Fruit fly (Drosophila melanogaster): ENCODE results near the gene kek6.

The kek6 gene

DNA sequence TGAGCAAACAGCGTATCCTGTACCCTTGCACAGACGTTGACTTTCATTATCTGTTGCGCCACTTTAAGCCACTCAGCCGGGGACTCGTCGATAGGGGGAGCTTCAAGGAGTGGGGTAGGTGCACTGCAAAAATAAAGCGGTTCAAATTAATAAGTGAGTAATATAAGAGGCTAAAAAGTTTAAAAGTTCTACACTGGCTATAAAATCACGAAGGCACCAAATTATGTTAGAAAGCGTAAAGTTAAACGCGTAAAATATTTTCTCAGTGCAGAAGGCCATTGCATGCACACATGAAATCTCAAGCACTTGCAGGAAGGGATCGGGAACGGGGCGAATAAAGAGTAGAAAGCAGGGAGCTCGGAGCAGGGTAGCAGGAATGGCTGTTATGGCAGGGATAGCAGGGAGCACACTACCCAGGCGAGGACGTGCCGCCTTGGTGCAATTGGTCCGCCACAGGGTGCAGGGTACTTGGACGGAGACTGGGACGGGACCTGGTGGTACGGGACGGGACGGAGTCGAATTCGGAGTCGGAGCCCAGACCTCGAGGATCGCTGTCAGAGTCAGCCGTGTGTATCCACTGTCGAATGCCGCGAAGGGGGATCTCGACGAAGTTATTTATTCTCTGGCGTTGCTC lies 76.3 kb downstream of the kek6 start:
- no peak for TF ChIP-seq noc (tag; optimal IDR thresholded peaks at IDR 0.05)

DNA sequence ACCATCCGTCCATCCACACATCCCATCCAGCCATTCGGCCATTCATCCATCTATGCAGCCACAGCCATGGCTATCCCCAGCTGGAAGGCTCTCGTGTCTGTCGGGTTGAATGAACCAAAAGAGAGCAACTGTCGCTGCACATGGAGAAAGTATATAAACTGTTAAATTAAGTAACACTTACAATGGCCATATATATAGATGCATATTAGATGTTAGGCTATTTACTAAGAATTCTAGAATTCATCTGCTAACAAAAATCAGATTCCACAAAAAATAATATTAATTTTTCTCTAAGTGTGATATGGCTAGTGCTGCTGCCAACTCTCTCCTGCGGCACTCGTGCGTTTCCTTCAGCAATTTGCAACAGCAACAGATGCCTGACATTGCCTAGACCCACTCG lies 78.3 kb downstream of the kek6 start:
- TF ChIP-seq noc (tag; optimal IDR thresholded peaks at IDR 0.05) = no peak

DNA sequence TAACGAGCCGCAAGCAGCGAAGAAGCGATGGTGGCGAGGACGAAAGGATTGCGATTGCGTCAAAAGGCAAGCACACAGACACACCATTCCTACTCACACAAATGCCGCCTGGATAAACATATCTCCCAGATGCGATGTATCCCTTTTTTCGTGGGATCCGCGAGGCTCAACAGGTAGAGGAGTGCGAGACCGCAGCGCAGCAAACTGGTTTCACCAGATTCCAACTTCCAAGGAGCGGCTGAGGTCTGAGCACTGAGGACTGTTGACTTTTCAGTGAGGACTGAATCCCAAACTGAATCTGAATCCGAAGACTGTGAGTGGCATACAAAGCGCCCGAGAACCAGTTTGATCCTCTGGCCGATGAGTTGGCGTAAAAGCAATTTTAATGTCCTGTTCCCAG lies 80.0 kb downstream of the kek6 start:
- TF ChIP-seq noc (tag; optimal IDR thresholded peaks at IDR 0.05) = no peak

DNA sequence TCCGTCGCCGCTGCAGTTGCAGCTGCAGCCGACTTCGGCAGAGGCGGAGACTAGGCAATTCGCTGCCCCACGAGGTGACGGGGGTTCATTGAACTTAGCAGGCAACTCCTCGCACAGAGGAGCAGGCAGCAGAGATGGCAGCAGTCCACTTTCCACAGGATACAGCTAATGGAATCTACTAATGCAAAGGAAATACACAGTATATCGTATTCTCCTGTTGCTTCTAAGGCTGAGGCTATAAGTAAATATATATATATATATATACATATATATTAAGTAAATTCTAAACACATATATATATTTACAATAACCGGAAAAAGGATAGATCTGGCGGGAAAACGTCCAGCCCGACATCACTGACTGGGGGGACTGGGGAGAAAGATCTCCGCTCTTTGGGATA lies 81.4 kb downstream of the kek6 start:
- TF ChIP-seq noc (tag; optimal IDR thresholded peaks at IDR 0.05) = no peak

DNA sequence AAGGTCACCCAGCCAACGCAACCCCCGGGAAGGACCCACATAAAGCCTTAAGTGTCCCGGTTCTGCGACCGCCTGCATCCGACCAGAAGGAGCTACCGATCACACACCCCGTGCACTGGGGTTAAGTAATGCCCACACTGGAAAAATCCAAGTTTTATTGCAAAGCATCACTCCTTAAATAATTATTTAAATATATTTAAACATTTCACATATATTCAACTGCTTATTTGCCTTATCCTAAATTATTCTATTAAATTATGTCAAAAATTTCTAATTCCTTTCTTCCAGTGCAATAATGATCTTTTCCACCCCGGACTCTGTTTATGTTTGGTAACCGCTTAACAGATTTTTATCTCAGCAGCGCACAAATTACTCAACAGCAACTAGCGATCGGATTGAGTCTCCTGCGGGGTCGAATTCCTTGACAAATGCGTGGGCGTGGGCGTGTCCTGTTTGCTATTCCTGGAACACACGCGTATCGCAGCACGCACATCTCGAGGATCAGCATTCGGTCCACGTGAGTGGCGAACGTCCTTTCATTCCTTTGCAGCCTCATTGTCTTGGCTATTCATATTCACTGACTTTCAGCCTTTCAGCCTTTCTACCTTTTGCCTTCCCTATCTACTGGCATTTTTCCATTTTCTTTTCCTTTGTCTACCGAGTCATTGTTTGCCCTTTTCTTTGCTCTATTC lies 82.7 kb downstream of the kek6 start:
- no peak for TF ChIP-seq noc (tag; optimal IDR thresholded peaks at IDR 0.05)

DNA sequence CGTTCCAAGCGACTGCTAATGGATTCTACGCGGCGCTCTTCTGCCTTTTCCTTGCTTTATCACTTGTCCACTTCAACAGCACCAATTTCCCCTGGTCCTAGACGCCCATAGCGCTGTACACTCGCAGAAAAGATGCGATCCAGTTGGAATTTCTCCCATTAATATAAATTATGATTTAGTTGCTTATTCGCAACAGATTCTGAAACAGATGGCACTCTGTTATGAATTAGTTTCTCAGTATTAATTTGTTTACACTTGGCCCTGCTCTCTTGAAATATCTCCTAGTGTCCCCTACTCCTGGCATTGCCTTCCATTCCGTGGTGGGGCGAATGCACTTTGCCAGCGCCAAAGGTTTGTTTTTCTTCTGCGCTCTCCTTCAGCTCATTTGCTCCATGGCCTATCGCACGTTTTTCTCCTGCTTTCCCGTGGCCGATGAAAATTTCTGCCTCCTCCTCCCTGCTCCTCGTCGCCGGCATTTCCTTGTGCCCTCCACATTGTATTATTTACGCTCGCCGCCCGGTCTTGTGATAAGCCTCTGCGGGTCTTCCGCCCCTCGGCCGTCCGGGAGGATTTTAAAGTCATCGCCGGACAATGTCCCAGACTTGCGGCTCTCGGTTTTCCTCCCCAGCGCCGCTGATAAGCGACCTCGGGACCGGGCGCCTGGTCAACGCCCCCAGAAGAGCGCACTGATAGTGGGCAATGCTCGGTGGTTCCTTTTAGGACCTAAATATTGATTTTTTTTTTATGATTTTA lies 84.4 kb downstream of the kek6 start:
- TF ChIP-seq noc (tag; optimal IDR thresholded peaks at IDR 0.05) = no peak

DNA sequence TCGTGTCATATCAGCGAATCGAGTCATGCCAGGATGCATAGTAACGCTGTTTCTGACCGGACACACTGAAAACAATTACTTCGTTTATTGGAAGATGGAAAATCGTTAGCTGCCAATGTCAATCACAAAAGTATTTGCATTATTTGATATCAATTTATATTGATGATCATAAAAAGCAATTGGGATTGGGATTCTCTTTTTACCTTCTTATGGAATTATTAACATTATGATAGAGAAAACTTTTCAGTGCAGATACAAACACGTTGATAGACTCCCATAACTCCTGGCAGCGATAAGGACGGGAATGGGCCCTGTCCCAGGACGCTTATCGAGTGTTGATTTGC lies 84.9 kb downstream of the kek6 start:
- TF ChIP-seq noc (tag; optimal IDR thresholded peaks at IDR 0.05) = no peak

DNA sequence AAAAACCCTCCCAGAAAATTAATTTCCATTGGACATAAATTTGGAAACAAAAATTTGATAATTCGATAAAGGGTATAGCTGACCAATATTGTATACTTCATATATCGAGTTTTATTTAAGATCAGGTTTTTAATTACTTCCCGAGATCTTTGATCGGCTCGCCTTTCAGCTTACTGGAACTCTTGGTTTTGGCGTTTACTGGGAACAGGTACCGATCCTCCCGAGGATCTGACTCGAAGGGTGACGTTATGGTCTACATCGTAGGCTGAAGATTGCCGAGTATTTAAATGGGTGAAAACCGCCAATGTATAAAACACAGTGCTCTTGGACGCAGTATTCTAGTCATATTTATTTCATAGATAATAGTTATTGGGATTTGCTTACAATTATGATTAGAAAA lies 86.3 kb downstream of the kek6 start, which contains the start of gene CG42693:
CG42693 (minus strand) TSS at position 101 of the 400 bp plus-strand sequence.
- no peak for TF ChIP-seq noc (tag; optimal IDR thresholded peaks at IDR 0.05)

DNA sequence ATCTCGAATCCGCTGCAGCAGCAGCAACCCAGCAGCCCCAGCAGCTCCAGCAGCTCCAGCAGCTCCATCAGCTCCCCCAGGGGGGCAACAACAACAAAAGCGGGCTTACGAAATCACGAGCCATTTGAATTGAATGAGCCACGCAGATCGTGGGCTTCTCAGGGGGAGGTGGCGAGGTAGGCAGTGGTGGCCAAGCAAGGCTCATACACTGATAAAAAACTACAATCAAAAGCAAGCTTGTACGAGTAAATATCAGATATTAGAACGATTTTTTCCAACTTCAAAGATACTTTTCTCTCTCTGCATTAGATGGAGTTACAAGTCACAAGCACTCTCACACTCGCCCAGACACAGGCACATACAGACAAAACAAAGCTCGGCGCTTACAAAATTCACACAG lies 87.2 kb downstream of the kek6 start:
- no peak for TF ChIP-seq noc (tag; optimal IDR thresholded peaks at IDR 0.05)

DNA sequence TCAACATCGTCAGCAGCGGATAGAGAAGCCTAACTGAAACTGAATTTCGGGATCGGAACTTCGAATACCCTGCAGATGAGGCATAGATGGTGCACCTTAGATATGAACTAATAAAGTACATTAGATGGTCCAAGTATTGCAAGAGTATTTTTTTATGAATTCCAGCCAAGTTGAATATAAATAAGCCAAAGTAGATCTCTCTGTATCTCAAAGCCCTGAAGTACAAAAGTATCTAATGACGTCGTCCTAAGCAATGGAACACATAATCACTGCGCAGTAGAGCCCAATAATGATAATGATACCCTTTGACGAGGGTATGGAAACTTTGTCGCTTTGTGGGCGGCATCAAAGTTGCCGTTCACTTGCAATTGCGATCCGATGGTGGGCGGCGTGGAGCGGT lies 87.8 kb downstream of the kek6 start:
- TF ChIP-seq noc (tag; optimal IDR thresholded peaks at IDR 0.05) = no peak

DNA sequence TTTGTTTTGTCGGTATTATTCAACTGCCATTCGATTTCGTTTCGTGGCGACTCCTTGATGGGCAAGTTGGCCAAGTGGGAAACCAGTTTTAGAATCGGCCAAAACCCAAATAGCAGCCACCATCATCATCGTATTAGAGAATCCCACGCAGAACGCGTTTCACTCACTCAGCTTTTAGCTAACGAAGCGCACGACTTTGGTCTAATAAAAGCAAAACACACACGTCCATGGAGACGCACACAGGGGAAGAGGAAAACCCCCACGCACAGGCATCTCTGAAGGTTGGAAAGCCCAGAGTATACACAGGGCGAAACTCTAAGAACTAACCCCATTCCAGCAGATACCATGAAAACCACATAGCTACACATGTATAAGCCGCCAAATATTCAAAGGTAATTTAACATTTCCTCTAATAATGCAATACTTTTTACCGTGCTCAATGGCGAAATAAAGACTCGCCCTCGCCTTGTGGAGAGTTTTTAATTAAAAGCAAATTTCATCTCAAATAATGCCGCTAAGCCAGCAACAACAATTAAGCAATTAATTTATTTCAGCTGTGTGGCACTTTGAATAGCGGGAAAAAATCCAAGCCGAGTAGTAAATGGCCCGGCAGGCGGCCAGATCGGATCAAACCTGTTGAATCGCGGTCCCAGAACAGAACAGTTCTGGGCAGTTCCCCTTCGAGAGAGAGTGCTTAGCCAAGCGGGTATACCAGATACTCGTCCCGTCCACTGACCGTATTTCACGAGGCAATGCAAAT lies 89.5 kb downstream of the kek6 start:
- TF ChIP-seq noc (tag; optimal IDR thresholded peaks at IDR 0.05) = no peak

DNA sequence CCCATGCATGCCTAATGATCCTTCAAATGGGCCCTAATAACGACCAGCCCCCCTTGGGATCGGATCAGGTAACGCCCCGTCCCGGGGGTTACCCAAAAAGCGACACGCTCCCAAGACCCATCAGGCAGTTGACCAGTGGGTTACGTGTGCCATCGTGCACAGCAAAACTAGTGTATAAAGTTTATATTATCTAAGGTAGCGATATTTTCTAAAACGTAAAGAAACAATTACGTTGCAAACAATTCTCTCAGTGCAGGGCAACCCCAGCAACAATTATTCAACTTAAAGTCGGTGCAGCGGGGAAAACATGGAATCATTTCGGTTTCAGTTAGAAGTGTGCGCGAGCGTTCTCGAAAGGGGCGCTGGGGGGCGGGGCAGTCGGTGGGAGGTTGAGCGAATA lies 90.6 kb downstream of the kek6 start:
- no peak for TF ChIP-seq noc (tag; optimal IDR thresholded peaks at IDR 0.05)

DNA sequence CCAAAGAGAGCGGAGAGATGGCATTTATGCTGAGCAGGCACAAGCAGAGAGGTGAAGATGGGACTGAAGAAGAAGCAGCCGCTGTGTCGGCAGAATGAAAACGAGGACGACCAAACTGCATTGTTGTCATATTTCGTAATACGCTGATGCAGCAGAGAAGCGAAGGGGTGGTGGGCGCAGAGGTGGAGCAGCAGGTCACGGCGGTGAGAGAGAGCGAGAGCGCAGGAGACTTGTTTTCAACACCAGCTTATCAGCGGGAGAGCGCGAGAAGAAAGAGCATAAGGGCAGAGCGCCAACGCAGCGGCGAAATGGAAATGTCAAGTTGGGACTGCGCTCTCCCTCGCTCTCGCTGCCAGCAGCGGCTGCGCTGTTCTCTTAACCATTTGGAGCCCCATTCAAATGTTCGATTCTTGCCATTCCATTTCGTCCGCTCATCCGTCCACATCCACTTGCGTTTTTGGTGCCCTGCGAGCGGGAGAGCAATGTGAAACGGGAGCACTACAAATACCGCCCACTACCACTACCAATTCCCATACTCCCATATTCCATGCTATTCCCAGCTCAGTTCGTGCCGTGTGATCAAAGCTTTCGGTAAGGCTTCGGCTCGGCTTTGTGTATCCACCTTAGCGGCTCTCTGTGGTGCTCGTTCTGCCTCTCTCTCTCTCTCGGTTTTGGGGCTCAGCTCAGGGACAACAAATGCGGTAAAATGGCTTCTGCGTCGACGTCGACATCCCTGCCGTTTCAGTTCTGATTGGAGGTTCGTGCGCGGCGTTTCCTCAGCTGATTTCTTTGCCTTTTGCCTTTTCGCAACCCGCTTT lies 91.6 kb downstream of the kek6 start, which contains the start of gene ttk:
ttk (plus strand) TSS at position 562 of the 818 bp plus-strand sequence.
- TF ChIP-seq noc (tag; optimal IDR thresholded peaks at IDR 0.05) = no peak
